Worm (Caenorhabditis elegans) whole organism, L4/young adult: Measurements from ENCODE around the gene ZK177.11.

Experiments used
- W03F9.2 ChIP-seq: fragments of 150-350 bp; optimal IDR thresholded peaks from 2 replicates; lab custom pipeline; 2014; ENCODE audit warnings: missing biosample characterization, missing genetic modification characterization
- dao-5 ChIP-seq: sonication (generic microtip); optimal IDR thresholded peaks from 2 replicates; lab custom pipeline; 2016; ENCODE audit warnings: missing genotype, missing genetic modification characterization, moderate library complexity, missing compliant biosample characterization
- him-1 ChIP-seq: sonication (generic microtip); optimal IDR thresholded peaks from 2 replicates; lab custom pipeline; 2016; ENCODE audit warnings: missing genotype, missing genetic modification reagents, missing genetic modification characterization, missing compliant biosample characterization

- TF ChIP-seq him-1, result no peak
- TF ChIP-seq W03F9.2 (tag; lab: Kevin White, UChicago), result peak; percentile 58
- TF ChIP-seq dao-5 (tag; lab: Kevin White, UChicago), result no peak
Measured at ce11 chrII:5473946-5474423, 48.8 kb upstream of the ZK177.11 start, which contains the start of gene mrps-16.
